Fruit fly (Drosophila melanogaster): ENCODE results near the gene Hsp60A.
A peak's percentile ranks its signal among the peaks of the same experiment; 100 is the strongest.

The Hsp60A gene

DNA sequence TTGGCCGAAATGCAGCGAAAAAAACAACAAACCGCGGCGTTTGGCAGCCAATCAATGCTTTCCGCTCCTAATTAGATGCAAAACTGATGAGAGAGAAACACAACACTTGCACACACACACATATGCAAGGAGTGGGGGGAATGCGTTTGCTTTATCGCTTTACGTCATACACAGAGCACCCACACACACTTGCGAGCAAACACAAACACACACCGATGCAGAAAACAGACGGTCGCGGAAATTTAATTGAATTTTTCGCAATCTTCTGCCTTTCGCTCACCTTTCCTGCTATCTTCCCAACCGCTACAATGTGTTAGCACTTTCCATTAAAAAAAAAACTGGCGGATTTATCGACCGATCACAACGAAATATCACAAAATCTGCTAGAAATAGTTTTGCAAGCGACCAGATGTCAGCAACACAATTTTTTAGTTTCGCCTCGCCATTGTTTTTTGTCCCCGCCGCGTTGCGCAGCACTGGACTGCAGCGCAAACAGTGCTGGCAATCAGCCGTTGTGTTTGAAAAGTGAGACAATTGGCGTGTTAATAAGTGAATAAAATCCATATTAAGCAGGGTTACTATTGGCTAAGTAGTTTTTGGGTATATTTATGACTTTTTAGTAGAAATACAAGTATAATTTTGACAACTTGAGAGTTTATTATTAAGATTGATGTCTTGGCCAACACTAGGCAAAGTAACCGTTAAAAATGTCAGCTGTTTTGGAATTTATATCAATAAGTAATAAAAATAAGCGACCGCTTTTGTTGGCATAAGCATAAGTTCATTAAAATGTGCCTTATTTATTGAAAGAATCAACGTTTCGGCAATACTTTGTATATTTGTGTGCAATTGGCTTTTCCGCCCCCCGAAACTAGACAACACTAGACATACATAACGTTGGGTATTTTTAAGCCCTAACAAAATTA is 28.6 kb downstream of the Hsp60A start, which contains the start of gene Klp10A (continued):
- TF ChIP-seq CG32006 (GFP tag; optimal IDR thresholded peaks at IDR 0.05) (no peak), lz (GFP tag; optimal IDR thresholded peaks at IDR 0.05) (peak; percentile 48), CG10669 (GFP tag; optimal IDR thresholded peaks at IDR 0.05) (no peak), vri (GFP tag; optimal IDR thresholded peaks at IDR 0.05) (peak; percentile 87), spab (GFP tag; optimal IDR thresholded peaks at IDR 0.05) (no peak), CG11762 (GFP tag; optimal IDR thresholded peaks at IDR 0.05; ENCODE audit: insufficient read depth) (peak; percentile 1), CG3032 (tag; optimal IDR thresholded peaks at IDR 0.05) (no peak), Lpt (GFP tag; optimal IDR thresholded peaks at IDR 0.05) (no peak), CG8319 (GFP tag; optimal IDR thresholded peaks at IDR 0.05) (peak; percentile 2), Sox15 (GFP tag; optimal IDR thresholded peaks at IDR 0.05) (no peak), Met (GFP tag; optimal IDR thresholded peaks at IDR 0.05) (peak; percentile 39), Sox14 (GFP tag; optimal IDR thresholded peaks at IDR 0.05) (peak; percentile 51), CG6792 (GFP tag; optimal IDR thresholded peaks at IDR 0.05) (no peak)

DNA sequence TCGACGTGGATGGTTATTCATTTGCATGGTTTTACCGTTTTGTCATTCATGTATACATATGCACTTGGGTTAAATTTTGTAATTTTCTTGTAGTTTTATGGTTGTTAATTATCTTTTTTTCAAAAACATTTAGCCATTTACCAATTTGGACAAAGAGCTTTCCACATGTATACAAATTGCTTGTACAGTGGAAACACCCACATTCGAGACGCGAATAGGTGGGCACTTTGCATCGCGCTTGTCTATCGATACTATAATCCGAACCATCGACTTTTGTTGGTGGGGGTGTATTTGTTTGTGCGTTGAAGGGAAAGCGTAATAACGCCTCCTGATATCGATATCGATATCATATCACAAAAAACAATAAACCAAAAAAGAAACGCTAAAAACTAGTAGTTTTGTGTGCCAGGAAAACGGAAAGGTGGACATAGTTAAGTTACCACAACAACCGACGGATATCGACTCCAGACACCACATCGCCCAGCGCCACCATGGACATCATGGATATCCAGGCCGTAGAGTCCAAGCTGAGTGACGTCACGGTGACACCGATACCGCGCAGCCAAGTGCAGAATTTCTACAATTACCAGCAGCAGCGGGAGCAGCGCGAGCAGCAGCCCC is 29.4 kb downstream of the Hsp60A start, which contains the start of gene CDK2AP1:
CDK2AP1 (plus strand) TSS at position 294 of the 621 bp plus-strand sequence.
- TF ChIP-seq CG10669 (GFP tag; optimal IDR thresholded peaks at IDR 0.05) = no peak
- no peak for TF ChIP-seq CG8119 (GFP tag; IDR thresholded peaks at IDR 0.05)
- peak; percentile 30 for TF ChIP-seq pdm3 (GFP tag; optimal IDR thresholded peaks at IDR 0.05)
- no peak for TF ChIP-seq CG16779 (tag; optimal IDR thresholded peaks at IDR 0.05)
- TF ChIP-seq Lpt (GFP tag; optimal IDR thresholded peaks at IDR 0.05) = no peak
- TF ChIP-seq achi (GFP tag; optimal IDR thresholded peaks at IDR 0.05) = no peak
- peak; percentile 10 for TF ChIP-seq dsx (GFP tag; optimal IDR thresholded peaks at IDR 0.05; ENCODE audit: poor library complexity, severe bottlenecking)
- TF ChIP-seq acj6 (GFP tag; optimal IDR thresholded peaks at IDR 0.05) = no peak
- peak; percentile 18 for TF ChIP-seq vri (GFP tag; optimal IDR thresholded peaks at IDR 0.05)
- no peak for TF ChIP-seq Met (GFP tag; optimal IDR thresholded peaks at IDR 0.05)
- no peak for TF ChIP-seq svp (GFP tag)
- no peak for TF ChIP-seq Eip78C (GFP tag)
- no peak for TF ChIP-seq Hr38 (GFP tag; optimal IDR thresholded peaks at IDR 0.05)
- TF ChIP-seq Gug (GFP tag; IDR thresholded peaks at IDR 0.05) = no peak
- no peak for TF ChIP-seq CG6276 (GFP tag; optimal IDR thresholded peaks at IDR 0.05)
- no peak for TF ChIP-seq fd59A (GFP tag; optimal IDR thresholded peaks at IDR 0.05)
- TF ChIP-seq CG11762 (GFP tag; optimal IDR thresholded peaks at IDR 0.05; ENCODE audit: insufficient read depth) = no peak
- peak; percentile 6 for TF ChIP-seq fkh (GFP tag; optimal IDR thresholded peaks at IDR 0.05)
- TF ChIP-seq Sox14 (GFP tag; optimal IDR thresholded peaks at IDR 0.05) = peak; percentile 54
- no peak for TF ChIP-seq CG9139 (GFP tag; optimal IDR thresholded peaks at IDR 0.05)
- TF ChIP-seq OdsH (GFP tag; optimal IDR thresholded peaks at IDR 0.05) = peak; percentile 3
- TF ChIP-seq CG32006 (GFP tag; optimal IDR thresholded peaks at IDR 0.05) = peak; percentile 7
- TF ChIP-seq Hr4 (GFP tag; optimal IDR thresholded peaks at IDR 0.05) = no peak
- TF ChIP-seq Smox (GFP tag; optimal IDR thresholded peaks at IDR 0.05) = no peak
- TF ChIP-seq eg (GFP tag; IDR thresholded peaks at IDR 0.05) = no peak
- no peak for TF ChIP-seq CG6808 (GFP tag; optimal IDR thresholded peaks at IDR 0.05)
- TF ChIP-seq dac (GFP tag; optimal IDR thresholded peaks at IDR 0.05) = no peak
- TF ChIP-seq esn (GFP tag; optimal IDR thresholded peaks at IDR 0.05) = no peak
- TF ChIP-seq spab (GFP tag; optimal IDR thresholded peaks at IDR 0.05) = no peak
- no peak for TF ChIP-seq CG6163 (GFP tag; IDR thresholded peaks at IDR 0.05)
- no peak for TF ChIP-seq ss (GFP tag; optimal IDR thresholded peaks at IDR 0.05)
- TF ChIP-seq Hr39 (GFP tag; optimal IDR thresholded peaks at IDR 0.05) = peak; percentile 34
- no peak for TF ChIP-seq topi (GFP tag; optimal IDR thresholded peaks at IDR 0.05)
- no peak for TF ChIP-seq CG34406 (GFP tag; optimal IDR thresholded peaks at IDR 0.05)
- TF ChIP-seq CG6854 (GFP tag; optimal IDR thresholded peaks at IDR 0.05) = no peak
- TF ChIP-seq Eip75B (GFP tag; optimal IDR thresholded peaks at IDR 0.05) = no peak
- TF ChIP-seq CG11294 (GFP tag; IDR thresholded peaks at IDR 0.05) = no peak
- no peak for TF ChIP-seq net (GFP tag; optimal IDR thresholded peaks at IDR 0.05)
- TF ChIP-seq fd85E (GFP tag; optimal IDR thresholded peaks at IDR 0.05) = no peak
- no peak for TF ChIP-seq CG4318 (GFP tag; optimal IDR thresholded peaks at IDR 0.05)
- TF ChIP-seq CG10631 (GFP tag; optimal IDR thresholded peaks at IDR 0.05) = peak; percentile 12
- no peak for TF ChIP-seq Ets96B (tag; optimal IDR thresholded peaks at IDR 0.05)
